Worm (Caenorhabditis elegans) whole organism, mixed stage, embryonic: Measurements from ENCODE around the gene W02H3.1.

Source experiments
- M03D4.4 ChIP-seq: sonication (generic microtip); optimal IDR thresholded peaks from 2 replicates; lab custom pipeline; 2017; ENCODE audit warnings: mild to moderate bottlenecking, missing genetic modification characterization, missing compliant biosample characterization
- bed-3 ChIP-seq: fragments of 200-800 bp; sonication (Bioruptor generic); optimal IDR thresholded peaks from 3 replicates; lab custom pipeline; 2018; ENCODE audit warnings: mild to moderate bottlenecking, missing genetic modification characterization, moderate library complexity, missing compliant biosample characterization
- blmp-1 ChIP-seq: fragments of 150-350 bp; optimal IDR thresholded peaks from 2 replicates; lab custom pipeline; 2014; ENCODE audit warnings: missing biosample characterization, missing genetic modification characterization
- ceh-39 ChIP-seq: fragments of 150-350 bp; optimal IDR thresholded peaks from 2 replicates; lab custom pipeline; 2014; ENCODE audit warnings: missing biosample characterization, missing genetic modification characterization
- ceh-43 ChIP-seq: fragments of 200-800 bp; sonication (Bioruptor generic); optimal IDR thresholded peaks from 2 replicates; lab custom pipeline; 2018; ENCODE audit warnings: mild to moderate bottlenecking, missing genetic modification characterization, moderate library complexity, missing compliant biosample characterization
- ceh-83 ChIP-seq: fragments of 200-800 bp; sonication (Bioruptor generic); optimal IDR thresholded peaks from 2 replicates; lab custom pipeline; 2018; ENCODE audit warnings: mild to moderate bottlenecking, missing genetic modification characterization, missing compliant biosample characterization
- ces-1 ChIP-seq: fragments of 150-350 bp; optimal IDR thresholded peaks from 2 replicates; lab custom pipeline; 2014; ENCODE audit warnings: missing biosample characterization, missing genetic modification reagents, missing genetic modification characterization
- cnd-1 ChIP-seq: fragments of 200-800 bp; sonication (Bioruptor generic); optimal IDR thresholded peaks from 2 replicates; lab custom pipeline; 2018; ENCODE audit warnings: mild to moderate bottlenecking, missing genetic modification characterization, missing compliant biosample characterization
- drap-1 ChIP-seq: fragments of 200-800 bp; sonication (Bioruptor generic); optimal IDR thresholded peaks from 3 replicates; lab custom pipeline; 2018; ENCODE audit warnings: mild to moderate bottlenecking, missing genetic modification characterization, missing compliant biosample characterization
- elt-3 ChIP-seq: fragments of 150-350 bp; optimal IDR thresholded peaks from 2 replicates; lab custom pipeline; 2014; ENCODE audit warnings: missing biosample characterization, missing genetic modification characterization
- flh-1 ChIP-seq: fragments of 200-800 bp; sonication (Bioruptor generic); optimal IDR thresholded peaks from 2 replicates; lab custom pipeline; 2018; ENCODE audit warnings: mild to moderate bottlenecking, missing genetic modification characterization, moderate library complexity, missing compliant biosample characterization
- ham-2 ChIP-seq: fragments of 200-800 bp; sonication (Bioruptor generic); optimal IDR thresholded peaks from 2 replicates; lab custom pipeline; 2018; ENCODE audit warnings: mild to moderate bottlenecking, missing genetic modification characterization, missing compliant biosample characterization
- hlh-1 ChIP-seq: fragments of 150-350 bp; optimal IDR thresholded peaks from 2 replicates; lab custom pipeline; 2014; ENCODE audit warnings: missing biosample characterization, missing genetic modification reagents, missing genetic modification characterization
- lin-13 ChIP-seq: fragments of 150-350 bp; optimal IDR thresholded peaks from 2 replicates; lab custom pipeline; 2014; ENCODE audit warnings: missing biosample characterization, missing genetic modification characterization
- lin-32 ChIP-seq: fragments of 200-800 bp; sonication (Bioruptor generic); optimal IDR thresholded peaks from 2 replicates; lab custom pipeline; 2018; ENCODE audit warnings: mild to moderate bottlenecking, missing genetic modification characterization, missing compliant biosample characterization
- lsy-2 ChIP-seq: fragments of 150-350 bp; optimal IDR thresholded peaks from 2 replicates; lab custom pipeline; 2014; ENCODE audit warnings: missing biosample characterization, missing genetic modification characterization
- mab-5 ChIP-seq: fragments of 150-350 bp; optimal IDR thresholded peaks from 2 replicates; lab custom pipeline; 2014; ENCODE audit warnings: missing biosample characterization, missing genetic modification characterization
- mep-1 ChIP-seq: fragments of 150-350 bp; optimal IDR thresholded peaks from 2 replicates; lab custom pipeline; 2017; ENCODE audit warnings: missing biosample characterization, missing genetic modification reagents, missing genetic modification characterization, inconsistent platforms
- mls-2 ChIP-seq: sonication (generic microtip); optimal IDR thresholded peaks from 2 replicates; lab custom pipeline; 2016; ENCODE audit warnings: mild to moderate bottlenecking, missing genetic modification characterization, moderate library complexity, missing compliant biosample characterization
- nhr-2 ChIP-seq: fragments of 150-350 bp; optimal IDR thresholded peaks from 2 replicates; lab custom pipeline; 2014; ENCODE audit warnings: missing biosample characterization, missing genetic modification characterization
- nhr-237 ChIP-seq: fragments of 150-350 bp; optimal IDR thresholded peaks from 2 replicates; lab custom pipeline; 2014; ENCODE audit warnings: missing biosample characterization, missing genetic modification characterization
- nhr-76 ChIP-seq: sonication (generic microtip); optimal IDR thresholded peaks from 2 replicates; lab custom pipeline; 2017; ENCODE audit warnings: missing biosample characterization, missing genetic modification characterization
- pha-4 ChIP-seq: fragments of 150-350 bp; optimal IDR thresholded peaks from 2 replicates; lab custom pipeline; 2018; ENCODE audit warnings: missing biosample characterization, missing genetic modification reagents, missing genetic modification characterization
- sem-2 ChIP-seq: fragments of 200-800 bp; sonication (Bioruptor generic); optimal IDR thresholded peaks from 2 replicates; lab custom pipeline; 2018; ENCODE audit warnings: mild to moderate bottlenecking, missing genetic modification characterization, missing compliant biosample characterization
- snpc-4 ChIP-seq: fragments of 150-350 bp; optimal IDR thresholded peaks from 2 replicates; lab custom pipeline; 2014; ENCODE audit warnings: missing biosample characterization, missing genetic modification characterization
- sptf-1 ChIP-seq: sonication (generic microtip); optimal IDR thresholded peaks from 2 replicates; lab custom pipeline; 2017; ENCODE audit warnings: mild to moderate bottlenecking, missing genetic modification characterization, moderate library complexity, missing compliant biosample characterization
- tbx-8 ChIP-seq: fragments of 200-800 bp; sonication (Bioruptor generic); optimal IDR thresholded peaks from 2 replicates; lab custom pipeline; 2018; ENCODE audit warnings: mild to moderate bottlenecking, missing genetic modification characterization, moderate library complexity, missing compliant biosample characterization
- unc-120 ChIP-seq: sonication (generic microtip); optimal IDR thresholded peaks from 2 replicates; lab custom pipeline; 2017; ENCODE audit warnings: missing genetic modification characterization, missing compliant biosample characterization; ENCODE audit not compliant: poor library complexity, severe bottlenecking
- unc-39 ChIP-seq: fragments of 150-350 bp; optimal IDR thresholded peaks from 2 replicates; lab custom pipeline; 2014; ENCODE audit warnings: missing biosample characterization, missing genetic modification characterization
- unc-62 ChIP-seq: fragments of 150-350 bp; optimal IDR thresholded peaks from 2 replicates; lab custom pipeline; 2014; ENCODE audit warnings: missing biosample characterization, missing genetic modification reagents, missing genetic modification characterization
- zip-8 ChIP-seq: fragments of 150-350 bp; optimal IDR thresholded peaks from 2 replicates; lab custom pipeline; 2014; ENCODE audit warnings: missing biosample characterization, missing genetic modification characterization

The W02H3.1 gene

DNA sequence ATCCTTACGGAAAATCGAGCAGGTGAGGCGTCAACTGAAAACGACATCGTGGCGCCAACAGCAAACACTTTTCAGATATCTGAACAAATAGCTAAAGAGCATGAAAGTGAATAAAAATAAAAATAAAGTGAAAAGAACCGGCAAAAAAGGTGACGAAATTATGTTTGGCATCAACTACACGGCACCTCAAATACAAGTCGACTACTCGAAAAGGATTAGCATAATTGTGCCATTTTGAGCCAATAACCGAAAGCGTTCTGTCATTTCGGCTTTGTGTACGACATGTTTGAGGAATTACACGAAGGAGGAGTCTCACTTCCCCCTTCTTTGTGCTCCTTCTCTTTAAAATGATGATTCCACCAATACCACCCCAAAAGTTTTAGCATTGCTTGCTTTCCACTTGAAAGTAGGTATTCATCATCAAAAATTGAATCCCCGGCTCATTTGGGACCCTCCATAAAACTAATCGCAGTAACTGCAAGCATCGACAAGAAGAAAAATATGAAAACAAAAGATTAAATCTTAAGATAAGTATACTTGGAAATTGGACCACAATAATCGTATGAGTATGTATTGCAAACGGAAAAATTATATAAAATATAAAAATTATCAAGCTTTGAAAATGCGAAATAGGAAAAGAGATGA is 29.6 kb upstream of the W02H3.1 start:
- TF ChIP-seq bed-3 (GFP tag; lab: Kevin White, UChicago): no peak
- no peak for TF ChIP-seq unc-39 (tag; lab: Kevin White, UChicago)
- no peak for TF ChIP-seq ham-2 (GFP tag; lab: Kevin White, UChicago)
- no peak for TF ChIP-seq ceh-43
- TF ChIP-seq lin-13 (tag; lab: Kevin White, UChicago): no peak
- TF ChIP-seq mep-1 (tag; lab: Kevin White, UChicago): no peak
- TF ChIP-seq drap-1 (GFP tag; lab: Kevin White, UChicago): no peak
- TF ChIP-seq sptf-1 (tag; lab: Kevin White, UChicago): no peak
- no peak for TF ChIP-seq unc-62
- no peak for TF ChIP-seq blmp-1 (tag; lab: Kevin White, UChicago)
- no peak for TF ChIP-seq hlh-1 (tag; lab: Kevin White, UChicago)
- no peak for TF ChIP-seq cnd-1 (tag; lab: Kevin White, UChicago)
- TF ChIP-seq zip-8 (tag; lab: Kevin White, UChicago): no peak
- TF ChIP-seq lsy-2 (tag; lab: Kevin White, UChicago): no peak
- no peak for TF ChIP-seq ceh-83 (GFP tag; lab: Kevin White, UChicago)
- no peak for TF ChIP-seq mls-2 (tag; lab: Kevin White, UChicago)
- no peak for TF ChIP-seq snpc-4 (tag; lab: Kevin White, UChicago)
- TF ChIP-seq nhr-76 (tag; lab: Kevin White, UChicago): no peak

DNA sequence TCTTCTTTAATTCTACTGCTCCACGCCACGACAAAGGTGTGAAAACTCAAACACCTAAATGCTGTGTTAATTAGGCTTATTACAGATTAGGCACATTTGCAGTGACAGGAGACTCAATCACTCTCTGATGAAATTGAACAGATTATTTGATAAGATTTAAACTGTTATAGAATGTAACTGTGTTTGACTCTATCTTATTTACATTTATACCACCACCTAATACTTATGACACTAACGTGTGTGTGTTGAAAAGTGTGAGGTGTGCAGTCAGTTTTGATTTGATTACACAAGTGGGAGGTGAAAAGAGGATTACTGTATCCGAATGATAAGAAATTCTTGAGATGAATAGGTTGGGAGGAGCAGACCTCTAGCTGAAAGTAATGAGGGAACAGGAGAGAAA is 27.0 kb upstream of the W02H3.1 start:
- TF ChIP-seq nhr-2 (tag; lab: Kevin White, UChicago) (no peak), nhr-237 (tag; lab: Kevin White, UChicago) (no peak), lin-13 (tag; lab: Kevin White, UChicago) (no peak), zip-8 (tag; lab: Kevin White, UChicago) (no peak), sem-2 (GFP tag; lab: Kevin White, UChicago) (no peak), ceh-83 (GFP tag; lab: Kevin White, UChicago) (no peak), blmp-1 (tag; lab: Kevin White, UChicago) (no peak), elt-3 (tag; lab: Kevin White, UChicago) (no peak), sptf-1 (tag; lab: Kevin White, UChicago) (no peak), lin-32 (no peak)

DNA sequence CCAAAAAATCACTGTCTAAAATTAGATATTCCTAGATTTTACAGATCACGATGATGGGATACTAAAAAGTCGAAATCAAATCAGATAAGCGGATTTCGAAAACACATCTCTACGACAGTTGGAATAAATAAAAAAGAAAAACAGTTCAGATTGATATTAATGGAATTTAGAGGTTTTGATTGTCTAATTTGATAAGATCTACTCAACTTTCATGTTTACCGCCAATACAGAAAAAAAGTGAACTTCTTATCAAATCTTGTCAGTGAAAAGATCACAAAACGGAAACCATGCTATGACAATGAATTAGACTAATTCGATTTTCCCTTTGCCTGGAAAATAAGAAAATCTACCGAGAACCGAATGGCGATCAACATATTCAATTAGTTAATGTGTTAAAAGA is 21.0 kb upstream of the W02H3.1 start:
- TF ChIP-seq M03D4.4 (tag; lab: Kevin White, UChicago): no peak
- TF ChIP-seq ceh-39 (tag; lab: Kevin White, UChicago): no peak
- TF ChIP-seq elt-3 (tag; lab: Kevin White, UChicago): no peak
- no peak for TF ChIP-seq nhr-76 (tag; lab: Kevin White, UChicago)

DNA sequence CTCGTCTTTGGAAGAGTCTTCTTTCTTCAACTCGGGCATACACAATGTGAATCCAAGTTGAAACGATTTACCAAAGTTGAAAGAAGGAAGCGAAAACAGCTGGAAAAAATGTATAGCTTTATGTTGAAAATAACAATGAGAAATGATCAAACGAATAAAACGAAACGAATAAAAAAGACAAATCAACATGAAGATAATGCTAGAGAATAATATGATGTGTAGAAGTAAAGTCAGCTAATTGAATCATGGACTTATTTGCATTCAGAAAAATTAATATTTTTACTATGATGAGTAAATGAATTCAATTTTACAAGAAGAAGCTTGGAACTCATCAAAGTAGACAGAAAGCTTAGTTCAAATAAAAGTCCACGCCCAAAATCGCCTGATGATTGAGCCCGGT is 20.3 kb upstream of the W02H3.1 start, which contains the start of gene alr-1:
alr-1 (minus strand) TSS at position 101 of the 400 bp plus-strand sequence.
- no peak for TF ChIP-seq blmp-1 (tag; lab: Kevin White, UChicago)
- TF ChIP-seq unc-120 (tag; lab: Kevin White, UChicago): no peak
- TF ChIP-seq M03D4.4 (tag; lab: Kevin White, UChicago): no peak
- no peak for TF ChIP-seq mab-5 (tag; lab: Kevin White, UChicago)
- no peak for TF ChIP-seq hlh-1 (tag; lab: Kevin White, UChicago)
- no peak for TF ChIP-seq unc-39 (tag; lab: Kevin White, UChicago)
- no peak for TF ChIP-seq sptf-1 (tag; lab: Kevin White, UChicago)
- TF ChIP-seq unc-62: no peak
- no peak for TF ChIP-seq zip-8 (tag; lab: Kevin White, UChicago)
- TF ChIP-seq ceh-83 (GFP tag; lab: Kevin White, UChicago): no peak
- TF ChIP-seq tbx-8: no peak
- no peak for TF ChIP-seq lsy-2 (tag; lab: Kevin White, UChicago)
- TF ChIP-seq pha-4 (tag; lab: Kevin White, UChicago): no peak

DNA sequence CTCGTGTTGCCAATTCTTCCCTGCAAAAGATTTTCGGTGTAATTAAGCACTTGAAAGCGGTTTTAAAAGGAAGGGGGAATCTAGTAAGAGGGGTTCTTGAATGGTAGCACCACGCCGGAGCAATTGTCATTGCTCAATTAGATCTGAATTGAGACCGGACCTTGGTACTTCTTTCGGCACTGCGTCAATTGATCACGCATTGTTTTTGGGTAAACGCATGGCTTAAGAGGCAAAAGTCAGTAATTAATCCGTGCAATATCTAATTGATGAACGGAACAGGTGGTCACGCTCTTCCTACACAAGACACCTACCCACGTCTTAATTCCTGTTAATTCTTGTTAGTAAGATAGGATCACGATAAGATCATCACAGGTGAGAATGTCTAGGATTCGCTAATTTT is 18.7 kb upstream of the W02H3.1 start:
- TF ChIP-seq ces-1 (GFP tag; lab: Kevin White, UChicago) (peak; percentile 21), flh-1 (GFP tag; lab: Kevin White, UChicago) (no peak)
